Worm (Caenorhabditis elegans): ENCODE measurements around the gene nlp-34.

The nlp-34 gene

ce11 chrV:3994048-3994447 lies 15.1 kb upstream of the nlp-34 start, which contains the start of gene K09D9.9:
TSS of gene K09D9.9 (minus strand) at chrV:3994148.
- no peak for TF ChIP-seq nhr-2 (tag; optimal IDR thresholded peaks at IDR 0.05)
- TF ChIP-seq ceh-83 (GFP tag; optimal IDR thresholded peaks at IDR 0.05) = no peak
- no peak for TF ChIP-seq hlh-1 (tag; optimal IDR thresholded peaks at IDR 0.05)
- TF ChIP-seq zip-8 (tag; optimal IDR thresholded peaks at IDR 0.05) = no peak
- no peak for TF ChIP-seq nhr-28 (tag; optimal IDR thresholded peaks at IDR 0.05)
- no peak for TF ChIP-seq M03D4.4 (tag; optimal IDR thresholded peaks at IDR 0.05)
- no peak for TF ChIP-seq tbx-8 (GFP tag; optimal IDR thresholded peaks at IDR 0.05)
- TF ChIP-seq nhr-12 (tag; optimal IDR thresholded peaks at IDR 0.05) = no peak
- no peak for TF ChIP-seq ham-2 (GFP tag; optimal IDR thresholded peaks at IDR 0.05)
- no peak for TF ChIP-seq ceh-43 (GFP tag; optimal IDR thresholded peaks at IDR 0.05)
- TF ChIP-seq pha-4 (tag; optimal IDR thresholded peaks at IDR 0.05) = no peak
- no peak for TF ChIP-seq sptf-1 (tag; optimal IDR thresholded peaks at IDR 0.05)
- TF ChIP-seq lsy-2 (tag; optimal IDR thresholded peaks at IDR 0.05) = no peak
- TF ChIP-seq nhr-76 (tag; optimal IDR thresholded peaks at IDR 0.05) = no peak
- no peak for TF ChIP-seq flh-1 (GFP tag; optimal IDR thresholded peaks at IDR 0.05)

DNA sequence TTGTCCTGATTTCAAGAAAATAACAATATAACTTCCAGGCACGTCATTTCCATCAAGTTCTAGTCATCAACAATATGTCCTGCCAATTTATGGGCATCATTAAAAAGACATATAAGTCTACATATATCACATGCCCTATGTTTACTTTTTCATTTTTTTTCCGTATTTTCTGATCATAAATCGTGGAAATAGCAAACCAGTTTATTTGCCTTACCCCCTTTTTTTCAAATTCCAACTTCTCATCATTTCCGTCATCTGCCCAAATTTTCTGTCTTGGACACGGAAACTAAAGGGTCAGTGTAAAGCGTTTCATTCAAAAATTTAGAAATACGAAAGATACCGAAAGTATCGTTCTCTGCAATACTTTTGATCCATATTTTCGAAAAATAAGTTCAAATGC lies 13.4 kb upstream of the nlp-34 start:
- TF ChIP-seq ces-1 (GFP tag; optimal IDR thresholded peaks at IDR 0.05) (no peak), lin-32 (GFP tag; optimal IDR thresholded peaks at IDR 0.05) (no peak), M03D4.4 (tag; optimal IDR thresholded peaks at IDR 0.05) (no peak), ceh-43 (GFP tag; optimal IDR thresholded peaks at IDR 0.05) (no peak), mep-1 (tag; optimal IDR thresholded peaks at IDR 0.05) (no peak), ztf-11 (tag; optimal IDR thresholded peaks at IDR 0.05) (no peak), nhr-2 (tag; optimal IDR thresholded peaks at IDR 0.05) (no peak), snpc-4 (tag; optimal IDR thresholded peaks at IDR 0.05) (no peak), sem-2 (GFP tag; optimal IDR thresholded peaks at IDR 0.05) (no peak), cnd-1 (tag; optimal IDR thresholded peaks at IDR 0.05) (no peak), elt-1 (tag; optimal IDR thresholded peaks at IDR 0.05; ENCODE audit: borderline replicate concordance, insufficient read depth) (no peak), elt-3 (tag; optimal IDR thresholded peaks at IDR 0.05) (no peak), unc-39 (tag; optimal IDR thresholded peaks at IDR 0.05) (no peak), lsy-2 (tag; optimal IDR thresholded peaks at IDR 0.05) (no peak), nhr-12 (tag; optimal IDR thresholded peaks at IDR 0.05) (no peak), unc-62 (GFP tag; optimal IDR thresholded peaks at IDR 0.05) (no peak), mls-2 (tag; optimal IDR thresholded peaks at IDR 0.05) (no peak), ceh-39 (tag; optimal IDR thresholded peaks at IDR 0.05) (no peak), lin-13 (tag; optimal IDR thresholded peaks at IDR 0.05) (no peak), hlh-1 (tag; optimal IDR thresholded peaks at IDR 0.05) (no peak)

ce11 chrV:3989070-3989469 lies 10.1 kb upstream of the nlp-34 start, which contains the start of gene nlp-27:
TSS of gene nlp-27 (plus strand) at chrV:3989378.
- no peak for TF ChIP-seq nhr-237 (tag; optimal IDR thresholded peaks at IDR 0.05)
- no peak for TF ChIP-seq lin-32 (GFP tag; optimal IDR thresholded peaks at IDR 0.05)
- no peak for TF ChIP-seq unc-62 (GFP tag; optimal IDR thresholded peaks at IDR 0.05)
- TF ChIP-seq sptf-1 (tag; optimal IDR thresholded peaks at IDR 0.05) = no peak
- TF ChIP-seq nhr-28 (tag; optimal IDR thresholded peaks at IDR 0.05) = no peak
- no peak for TF ChIP-seq snpc-4 (tag; optimal IDR thresholded peaks at IDR 0.05)
- no peak for TF ChIP-seq mls-2 (tag; optimal IDR thresholded peaks at IDR 0.05)
- no peak for TF ChIP-seq ham-2 (GFP tag; optimal IDR thresholded peaks at IDR 0.05)
- TF ChIP-seq drap-1 (GFP tag; optimal IDR thresholded peaks at IDR 0.05) = no peak
- no peak for TF ChIP-seq ceh-39 (tag; optimal IDR thresholded peaks at IDR 0.05)
- TF ChIP-seq pha-4 (tag; optimal IDR thresholded peaks at IDR 0.05) = no peak
- TF ChIP-seq lin-13 (tag; optimal IDR thresholded peaks at IDR 0.05) = no peak
- no peak for TF ChIP-seq blmp-1 (tag; optimal IDR thresholded peaks at IDR 0.05)
- TF ChIP-seq M03D4.4 (tag; optimal IDR thresholded peaks at IDR 0.05) = no peak
- TF ChIP-seq ceh-43 (GFP tag; optimal IDR thresholded peaks at IDR 0.05) = no peak
- no peak for TF ChIP-seq ces-1 (GFP tag; optimal IDR thresholded peaks at IDR 0.05)
- TF ChIP-seq bed-3 (GFP tag; optimal IDR thresholded peaks at IDR 0.05) = no peak

- TF ChIP-seq mls-2 (tag; optimal IDR thresholded peaks at IDR 0.05) (no peak), unc-62 (GFP tag; optimal IDR thresholded peaks at IDR 0.05) (no peak), pha-4 (tag; optimal IDR thresholded peaks at IDR 0.05) (no peak), zip-8 (tag; optimal IDR thresholded peaks at IDR 0.05) (no peak), drap-1 (GFP tag; optimal IDR thresholded peaks at IDR 0.05) (no peak), ceh-43 (GFP tag; optimal IDR thresholded peaks at IDR 0.05) (no peak), ceh-39 (tag; optimal IDR thresholded peaks at IDR 0.05) (no peak), lin-32 (GFP tag; optimal IDR thresholded peaks at IDR 0.05) (no peak), sptf-1 (tag; optimal IDR thresholded peaks at IDR 0.05) (no peak), ces-1 (GFP tag; optimal IDR thresholded peaks at IDR 0.05) (no peak), elt-1 (tag; optimal IDR thresholded peaks at IDR 0.05; ENCODE audit: borderline replicate concordance, insufficient read depth) (no peak)
Observed at ce11 chrV:3987616-3988015, 8.7 kb upstream of the nlp-34 start, which contains the start of gene nlp-28. TSS of gene nlp-28 (plus strand) at chrV:3987900.
